Worm (Caenorhabditis elegans) whole organism, dauer: Measurements from ENCODE around the gene srh-229.

Experiments
- unc-62 ChIP-seq: sonication (generic microtip); optimal IDR thresholded peaks from 2 replicates; lab custom pipeline; 2017; ENCODE audit warnings: missing biosample characterization, missing genetic modification reagents, missing genetic modification characterization

The srh-229 gene

ce11 chrV:7504271-7504670 lies at the start of gene srh-229:
TSS of gene srh-229 (minus strand) at chrV:7504371.
- no peak for TF ChIP-seq unc-62 (GFP tag; lab: Kevin White, UChicago)

- TF ChIP-seq unc-62 (GFP tag; lab: Kevin White, UChicago) = no peak
Measured at ce11 chrV:7553873-7554362, 49.7 kb upstream of the srh-229 start, which contains the start of gene ttr-10. TSS of gene ttr-10 (minus strand) at chrV:7553923.

- no peak for TF ChIP-seq unc-62 (GFP tag; lab: Kevin White, UChicago)
Measured at ce11 chrV:7551821-7552220, 47.6 kb upstream of the srh-229 start, which contains the start of gene F19F10.3. TSS of gene F19F10.3 (plus strand) at chrV:7552121.

ce11 chrV:7548017-7548416 lies 43.8 kb upstream of the srh-229 start:
- no peak for TF ChIP-seq unc-62 (GFP tag; lab: Kevin White, UChicago)

- no peak for TF ChIP-seq unc-62 (GFP tag; lab: Kevin White, UChicago)
Measured at ce11 chrV:7547479-7547878, 43.3 kb upstream of the srh-229 start, which contains the start of gene ftn-1. TSS of gene ftn-1 (minus strand) at chrV:7547579.

- no peak for TF ChIP-seq unc-62 (GFP tag; lab: Kevin White, UChicago)
Measured at ce11 chrV:7545187-7545586, 41.0 kb upstream of the srh-229 start, which contains the start of the genes C54F6.19 and nhx-3. TSS of gene C54F6.19 (plus strand) at chrV:7545487. TSS of gene nhx-3 (minus strand) at chrV:7545523.

- TF ChIP-seq unc-62 (GFP tag; lab: Kevin White, UChicago) = no peak
Measured at ce11 chrV:7543728-7544127, 39.6 kb upstream of the srh-229 start.

ce11 chrV:7539015-7539414 lies 34.8 kb upstream of the srh-229 start, which contains the start of gene srh-268:
TSS of gene srh-268 (plus strand) at chrV:7539315.
- no peak for TF ChIP-seq unc-62 (GFP tag; lab: Kevin White, UChicago)

- TF ChIP-seq unc-62 (GFP tag; lab: Kevin White, UChicago) = no peak
Measured at ce11 chrV:7538018-7538417, 33.8 kb upstream of the srh-229 start, which contains the start of gene C54F6.12. TSS of gene C54F6.12 (minus strand) at chrV:7538118.

ce11 chrV:7532947-7533346 lies 28.8 kb upstream of the srh-229 start, which contains the start of gene C54F6.3:
TSS of gene C54F6.3 (plus strand) at chrV:7533247.
- no peak for TF ChIP-seq unc-62 (GFP tag; lab: Kevin White, UChicago)

- TF ChIP-seq unc-62 (GFP tag; lab: Kevin White, UChicago) = no peak
Measured at ce11 chrV:7529840-7530239, 25.7 kb upstream of the srh-229 start, which contains the start of gene swt-2. TSS of gene swt-2 (plus strand) at chrV:7530140.

ce11 chrV:7528816-7529215 lies 24.6 kb upstream of the srh-229 start, which contains the start of gene C54F6.5:
TSS of gene C54F6.5 (plus strand) at chrV:7529116.
- TF ChIP-seq unc-62 (GFP tag; lab: Kevin White, UChicago) = no peak

ce11 chrV:7527153-7527552 lies 23.0 kb upstream of the srh-229 start, which contains the start of gene C54F6.17:
TSS of gene C54F6.17 (plus strand) at chrV:7527453.
- no peak for TF ChIP-seq unc-62 (GFP tag; lab: Kevin White, UChicago)

ce11 chrV:7525695-7526094 lies 21.5 kb upstream of the srh-229 start, which contains the start of gene C54F6.18:
TSS of gene C54F6.18 (plus strand) at chrV:7525995.
- no peak for TF ChIP-seq unc-62 (GFP tag; lab: Kevin White, UChicago)

ce11 chrV:7524447-7524846 lies 20.3 kb upstream of the srh-229 start, which contains the start of gene C54F6.20:
TSS of gene C54F6.20 (plus strand) at chrV:7524747.
- TF ChIP-seq unc-62 (GFP tag; lab: Kevin White, UChicago) = no peak

- TF ChIP-seq unc-62 (GFP tag; lab: Kevin White, UChicago) = no peak
Measured at ce11 chrV:7523392-7523791, 19.2 kb upstream of the srh-229 start, which contains the start of gene C54F6.6. TSS of gene C54F6.6 (plus strand) at chrV:7523692.

ce11 chrV:7522279-7522678 lies 18.1 kb upstream of the srh-229 start, which contains the start of gene C54F6.15:
TSS of gene C54F6.15 (minus strand) at chrV:7522379.
- TF ChIP-seq unc-62 (GFP tag; lab: Kevin White, UChicago) = no peak
